Worm (Caenorhabditis elegans): ENCODE results near the gene K02H11.9.

DNA sequence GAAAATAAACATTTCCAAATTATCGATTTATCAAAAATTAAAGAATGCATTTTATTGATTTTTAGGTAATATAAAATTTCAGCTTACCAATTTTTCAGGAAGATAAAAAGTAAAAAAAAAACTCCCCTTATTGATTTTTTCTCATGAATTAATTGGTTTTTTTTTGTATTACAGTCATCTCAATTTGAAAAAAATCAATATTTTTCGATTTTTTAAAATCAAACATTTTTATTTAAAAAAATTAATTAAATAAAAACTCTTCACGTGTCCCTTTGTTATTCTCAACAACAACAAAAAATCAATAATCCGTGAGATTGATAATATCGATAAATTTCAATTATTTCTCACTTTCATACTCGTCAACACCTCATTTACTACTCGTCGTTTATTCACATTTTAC lies 41.5 kb downstream of the K02H11.9 start, which contains the start of gene C38C3.3:
- TF ChIP-seq nhr-237 (tag; optimal IDR thresholded peaks at IDR 0.05): no peak
- no peak for TF ChIP-seq elt-3 (tag; optimal IDR thresholded peaks at IDR 0.05)
- no peak for TF ChIP-seq unc-39 (tag; optimal IDR thresholded peaks at IDR 0.05)
- no peak for TF ChIP-seq nhr-76 (tag; optimal IDR thresholded peaks at IDR 0.05)
- TF ChIP-seq nhr-28 (tag; optimal IDR thresholded peaks at IDR 0.05): no peak

All from whole organism, mixed stage, embryonic.